Fruit fly (Drosophila melanogaster): Measurements from ENCODE around the gene CG43092.

DNA sequence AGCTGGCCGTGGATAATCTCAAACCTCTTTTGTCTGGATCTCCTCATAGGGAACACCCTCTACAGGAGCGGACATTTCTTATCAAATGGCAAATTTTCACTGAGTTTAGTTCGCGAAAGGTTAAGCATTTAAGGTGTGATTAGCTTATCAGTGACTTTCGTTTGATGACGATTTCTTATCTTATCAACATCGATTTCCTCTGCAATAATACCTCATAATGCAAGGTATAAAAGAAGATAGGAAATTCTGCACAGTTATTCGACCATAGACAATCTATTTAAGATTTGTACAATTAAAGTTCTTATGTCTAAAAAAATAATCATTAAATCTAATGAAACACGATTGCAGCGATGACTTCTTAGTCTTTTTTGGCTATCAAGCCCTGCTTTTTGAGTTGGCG, 35.7 kb downstream of the CG43092 start, which contains the start of gene Takl2:
- TF ChIP-seq CG10348 (GFP tag; IDR thresholded peaks at IDR 0.05) (no peak), CG14655 (GFP tag; optimal IDR thresholded peaks at IDR 0.05) (no peak), Ets98B (GFP tag; IDR thresholded peaks at IDR 0.05) (no peak), CG34367 (tag; optimal IDR thresholded peaks at IDR 0.05) (no peak), CG32121 (GFP tag; IDR thresholded peaks at IDR 0.05) (no peak), rn (GFP tag; IDR thresholded peaks at IDR 0.05) (no peak), CG15710 (tag; optimal IDR thresholded peaks at IDR 0.05) (no peak), CG17806 (tag; optimal IDR thresholded peaks at IDR 0.05) (no peak), CG4496 (GFP tag; IDR thresholded peaks at IDR 0.05) (no peak), CG8159 (tag; optimal IDR thresholded peaks at IDR 0.05) (no peak), fd96Ca (GFP tag; IDR thresholded peaks at IDR 0.05) (no peak), EcR (GFP tag; optimal IDR thresholded peaks at IDR 0.05) (no peak), Pif1B (GFP tag; optimal IDR thresholded peaks at IDR 0.05) (no peak), CG9948 (tag; optimal IDR thresholded peaks at IDR 0.05) (no peak)
